Worm (Caenorhabditis elegans): ENCODE results near the gene AH9.1.

Gene AH9.1

ce11 chrX:2267956-2268355 is 21.1 kb upstream of the AH9.1 start, which contains the start of gene AH9.6:
TSS of gene AH9.6 (minus strand) at chrX:2268138.
- no peak for TF ChIP-seq hmbx-1 (tag; optimal IDR thresholded peaks at IDR 0.05)
- TF ChIP-seq B0310.2 (tag; optimal IDR thresholded peaks at IDR 0.05), result no peak
- no peak for TF ChIP-seq pes-1 (GFP tag; IDR thresholded peaks at IDR 0.05)
- TF ChIP-seq scrt-1 (GFP tag; IDR thresholded peaks at IDR 0.05), result no peak
- TF ChIP-seq aly-1 (tag; optimal IDR thresholded peaks at IDR 0.05), result no peak
- TF ChIP-seq sea-1 (GFP tag; conservative IDR thresholded peaks at IDR 0.05), result no peak
- TF ChIP-seq hnd-1 (tag; optimal IDR thresholded peaks at IDR 0.05), result no peak
- TF ChIP-seq tbx-37 (GFP tag; conservative IDR thresholded peaks at IDR 0.05), result no peak
- no peak for TF ChIP-seq tbx-11 (GFP tag; IDR thresholded peaks at IDR 0.05)
- no peak for TF ChIP-seq ets-7 (tag; optimal IDR thresholded peaks at IDR 0.05)
- no peak for TF ChIP-seq ceh-13 (GFP tag; optimal IDR thresholded peaks at IDR 0.05)
- no peak for TF ChIP-seq tra-4 (tag; optimal IDR thresholded peaks at IDR 0.05)
- no peak for TF ChIP-seq F13C5.2 (tag; optimal IDR thresholded peaks at IDR 0.05)
- TF ChIP-seq ama-1 (optimal IDR thresholded peaks at IDR 0.05), result no peak
- no peak for TF ChIP-seq flt-1 (GFP tag; IDR thresholded peaks at IDR 0.05)
- TF ChIP-seq hmg-4 (GFP tag; optimal IDR thresholded peaks at IDR 0.05), result no peak

ce11 chrX:2266777-2267176 is 20.0 kb upstream of the AH9.1 start:
- TF ChIP-seq ets-7 (tag; optimal IDR thresholded peaks at IDR 0.05) (no peak), tbx-37 (GFP tag; conservative IDR thresholded peaks at IDR 0.05) (no peak), hmg-4 (GFP tag; optimal IDR thresholded peaks at IDR 0.05) (no peak), aly-1 (tag; optimal IDR thresholded peaks at IDR 0.05) (no peak), tra-4 (tag; optimal IDR thresholded peaks at IDR 0.05) (no peak), F13C5.2 (tag; optimal IDR thresholded peaks at IDR 0.05) (no peak)

ce11 chrX:2266366-2266765 is 19.6 kb upstream of the AH9.1 start:
- TF ChIP-seq tra-4 (tag; optimal IDR thresholded peaks at IDR 0.05) (no peak), ceh-36 (tag; optimal IDR thresholded peaks at IDR 0.05) (no peak), ama-1 (optimal IDR thresholded peaks at IDR 0.05) (no peak), hnd-1 (tag; optimal IDR thresholded peaks at IDR 0.05) (no peak), hmbx-1 (tag; optimal IDR thresholded peaks at IDR 0.05) (no peak), scrt-1 (GFP tag; IDR thresholded peaks at IDR 0.05) (no peak), tbx-11 (GFP tag; IDR thresholded peaks at IDR 0.05) (no peak), aly-1 (tag; optimal IDR thresholded peaks at IDR 0.05) (no peak), F13C5.2 (tag; optimal IDR thresholded peaks at IDR 0.05) (no peak), hmg-4 (GFP tag; optimal IDR thresholded peaks at IDR 0.05) (no peak), flt-1 (GFP tag; IDR thresholded peaks at IDR 0.05) (no peak), tbx-37 (GFP tag; conservative IDR thresholded peaks at IDR 0.05) (no peak)

ce11 chrX:2265069-2265468 is 18.3 kb upstream of the AH9.1 start:
- TF ChIP-seq tbx-37 (GFP tag; conservative IDR thresholded peaks at IDR 0.05), result no peak
- no peak for TF ChIP-seq B0310.2 (tag; optimal IDR thresholded peaks at IDR 0.05)
- TF ChIP-seq scrt-1 (GFP tag; IDR thresholded peaks at IDR 0.05), result no peak
- no peak for TF ChIP-seq hnd-1 (tag; optimal IDR thresholded peaks at IDR 0.05)
- no peak for TF ChIP-seq pes-1 (GFP tag; IDR thresholded peaks at IDR 0.05)
- TF ChIP-seq sea-1 (GFP tag; conservative IDR thresholded peaks at IDR 0.05), result no peak
- TF ChIP-seq ama-1 (optimal IDR thresholded peaks at IDR 0.05), result no peak
- TF ChIP-seq F13C5.2 (tag; optimal IDR thresholded peaks at IDR 0.05), result no peak
- TF ChIP-seq ceh-36 (tag; optimal IDR thresholded peaks at IDR 0.05), result no peak
- no peak for TF ChIP-seq tbx-11 (GFP tag; IDR thresholded peaks at IDR 0.05)
- no peak for TF ChIP-seq tra-4 (tag; optimal IDR thresholded peaks at IDR 0.05)
- no peak for TF ChIP-seq ets-7 (tag; optimal IDR thresholded peaks at IDR 0.05)
- no peak for TF ChIP-seq ceh-13 (GFP tag; optimal IDR thresholded peaks at IDR 0.05)
- no peak for TF ChIP-seq hmg-4 (GFP tag; optimal IDR thresholded peaks at IDR 0.05)
- no peak for TF ChIP-seq aly-1 (tag; optimal IDR thresholded peaks at IDR 0.05)
- no peak for TF ChIP-seq hmbx-1 (tag; optimal IDR thresholded peaks at IDR 0.05)
- TF ChIP-seq flt-1 (GFP tag; IDR thresholded peaks at IDR 0.05), result no peak

- TF ChIP-seq aly-1 (tag; optimal IDR thresholded peaks at IDR 0.05) (no peak), scrt-1 (GFP tag; IDR thresholded peaks at IDR 0.05) (no peak), ceh-13 (GFP tag; optimal IDR thresholded peaks at IDR 0.05) (no peak), flt-1 (GFP tag; IDR thresholded peaks at IDR 0.05) (no peak), tra-4 (tag; optimal IDR thresholded peaks at IDR 0.05) (no peak), sea-1 (GFP tag; conservative IDR thresholded peaks at IDR 0.05) (no peak), tbx-37 (GFP tag; conservative IDR thresholded peaks at IDR 0.05) (no peak)
These were observed 15.6 kb upstream of the AH9.1 start for ce11 chrX:2262420-2262819.

- no peak for TF ChIP-seq pes-1 (GFP tag; IDR thresholded peaks at IDR 0.05)
- TF ChIP-seq B0310.2 (tag; optimal IDR thresholded peaks at IDR 0.05), result no peak
- TF ChIP-seq hmg-4 (GFP tag; optimal IDR thresholded peaks at IDR 0.05), result no peak
- TF ChIP-seq scrt-1 (GFP tag; IDR thresholded peaks at IDR 0.05), result no peak
- TF ChIP-seq aly-1 (tag; optimal IDR thresholded peaks at IDR 0.05), result no peak
- no peak for TF ChIP-seq F13C5.2 (tag; optimal IDR thresholded peaks at IDR 0.05)
- TF ChIP-seq sea-1 (GFP tag; conservative IDR thresholded peaks at IDR 0.05), result no peak
These were observed 14.2 kb upstream of the AH9.1 start, which contains the start of gene AH9.3 for ce11 chrX:2261003-2261402. TSS of gene AH9.3 (minus strand) at chrX:2261103.

- TF ChIP-seq pes-1 (GFP tag; IDR thresholded peaks at IDR 0.05) (no peak), ets-7 (tag; optimal IDR thresholded peaks at IDR 0.05) (no peak), scrt-1 (GFP tag; IDR thresholded peaks at IDR 0.05) (no peak), aly-1 (tag; optimal IDR thresholded peaks at IDR 0.05) (no peak), B0310.2 (tag; optimal IDR thresholded peaks at IDR 0.05) (no peak), F13C5.2 (tag; optimal IDR thresholded peaks at IDR 0.05) (no peak), hmbx-1 (tag; optimal IDR thresholded peaks at IDR 0.05) (no peak), flt-1 (GFP tag; IDR thresholded peaks at IDR 0.05) (no peak), ceh-13 (GFP tag; optimal IDR thresholded peaks at IDR 0.05) (no peak), hnd-1 (tag; optimal IDR thresholded peaks at IDR 0.05) (no peak), hmg-4 (GFP tag; optimal IDR thresholded peaks at IDR 0.05) (no peak), tra-4 (tag; optimal IDR thresholded peaks at IDR 0.05) (no peak), ama-1 (optimal IDR thresholded peaks at IDR 0.05) (no peak), tbx-11 (GFP tag; IDR thresholded peaks at IDR 0.05) (no peak), sea-1 (GFP tag; conservative IDR thresholded peaks at IDR 0.05) (no peak), ceh-36 (tag; optimal IDR thresholded peaks at IDR 0.05) (no peak)
These were observed 11.6 kb upstream of the AH9.1 start for ce11 chrX:2258404-2258803.

- TF ChIP-seq flt-1 (GFP tag; IDR thresholded peaks at IDR 0.05) (no peak), ceh-13 (GFP tag; optimal IDR thresholded peaks at IDR 0.05) (no peak), hnd-1 (tag; optimal IDR thresholded peaks at IDR 0.05) (no peak), hmbx-1 (tag; optimal IDR thresholded peaks at IDR 0.05) (no peak), B0310.2 (tag; optimal IDR thresholded peaks at IDR 0.05) (no peak), F13C5.2 (tag; optimal IDR thresholded peaks at IDR 0.05) (no peak), aly-1 (tag; optimal IDR thresholded peaks at IDR 0.05) (no peak), tra-4 (tag; optimal IDR thresholded peaks at IDR 0.05) (no peak), ceh-36 (tag; optimal IDR thresholded peaks at IDR 0.05) (no peak), pes-1 (GFP tag; IDR thresholded peaks at IDR 0.05) (no peak), hmg-4 (GFP tag; optimal IDR thresholded peaks at IDR 0.05) (no peak), sea-1 (GFP tag; conservative IDR thresholded peaks at IDR 0.05) (no peak), ama-1 (optimal IDR thresholded peaks at IDR 0.05) (no peak), tbx-37 (GFP tag; conservative IDR thresholded peaks at IDR 0.05) (no peak), scrt-1 (GFP tag; IDR thresholded peaks at IDR 0.05) (no peak), ets-7 (tag; optimal IDR thresholded peaks at IDR 0.05) (no peak), tbx-11 (GFP tag; IDR thresholded peaks at IDR 0.05) (no peak)
These were observed 11.2 kb upstream of the AH9.1 start, which contains the start of gene crn-4 for ce11 chrX:2258001-2258400. TSS of gene crn-4 (minus strand) at chrX:2258101.

Data from whole organism, early embryonic.